Worm (Caenorhabditis elegans) whole organism, midembryonic: ENCODE results near the gene R02D5.3.

Experiments
- T22C8.4 ChIP-seq: fragments of 200-800 bp; sonication (Bioruptor generic); IDR thresholded peaks from 2 replicates; pipeline ENCODE4 v1.3.6; 2022; ENCODE audit warnings: missing genetic modification characterization, missing compliant biosample characterization
- flt-1 ChIP-seq: fragments of 200-800 bp; sonication (Bioruptor generic); IDR thresholded peaks from 2 replicates; pipeline ENCODE4 v1.3.6; 2022; ENCODE audit warnings: missing genetic modification characterization, missing compliant biosample characterization
- tab-1 ChIP-seq: fragments of 200-800 bp; sonication (Bioruptor generic); IDR thresholded peaks from 2 replicates; pipeline ENCODE4 v1.3.6; 2022; ENCODE audit warnings: missing genetic modification characterization, missing compliant biosample characterization

- TF ChIP-seq T22C8.4 (GFP tag; lab: Robert Waterston, UW) (no peak), tab-1 (GFP tag; lab: Robert Waterston, UW) (no peak), flt-1 (GFP tag; lab: Robert Waterston, UW) (no peak)
These were observed 18.6 kb upstream of the R02D5.3 start, which contains the start of gene F08H9.4 for ce11 chrV:14464368-14464767.
